Fruit fly (Drosophila melanogaster) whole organism, prepupa: ENCODE measurements around the gene dysc.

Experiments
- CG11294 ChIP-seq: fragments of 200-800 bp; sonication (Bioruptor generic); IDR thresholded peaks from 2 replicates; pipeline ENCODE4 v1.3.6; 2022; ENCODE audit warnings: missing biosample characterization, missing genetic modification characterization
- CG11762 ChIP-seq: fragments of 200-800 bp; sonication (Bioruptor generic); optimal IDR thresholded peaks from 3 replicates; lab custom pipeline; 2016; ENCODE audit warnings: missing biosample characterization, missing genetic modification characterization; ENCODE audit not compliant: insufficient read depth
- CG11902 ChIP-seq: fragments of 200-800 bp; sonication (Bioruptor generic); optimal IDR thresholded peaks from 3 replicates; lab custom pipeline; 2016; ENCODE audit warnings: missing biosample characterization, missing genetic modification characterization
- CG15336 ChIP-seq: fragments of 200-800 bp; sonication (Bioruptor generic); IDR thresholded peaks from 2 replicates; pipeline ENCODE4 v1.3.6; 2022; ENCODE audit warnings: missing biosample characterization, missing genetic modification characterization
- CG1621 ChIP-seq: fragments of 200-800 bp; sonication (Bioruptor generic); optimal IDR thresholded peaks from 3 replicates; lab custom pipeline; 2018; ENCODE audit warnings: missing biosample characterization, mild to moderate bottlenecking, missing genetic modification characterization
- CG3032 ChIP-seq: fragments of 200-800 bp; optimal IDR thresholded peaks from 2 replicates; lab custom pipeline; 2019; ENCODE audit warnings: missing biosample characterization, mild to moderate bottlenecking, missing genetic modification characterization, moderate library complexity
- CG31627 ChIP-seq: fragments of 200-800 bp; sonication (Bioruptor generic); optimal IDR thresholded peaks from 3 replicates; lab custom pipeline; 2016; ENCODE audit warnings: missing biosample characterization, missing genetic modification characterization
- CG32006 ChIP-seq: fragments of 200-800 bp; sonication (Bioruptor generic); optimal IDR thresholded peaks from 3 replicates; lab custom pipeline; 2017; ENCODE audit warnings: missing biosample characterization, mild to moderate bottlenecking, missing genetic modification characterization
- CG4318 ChIP-seq: fragments of 200-800 bp; sonication (Bioruptor generic); optimal IDR thresholded peaks from 3 replicates; lab custom pipeline; 2017; ENCODE audit warnings: missing biosample characterization, mild to moderate bottlenecking, missing genetic modification characterization
- CG6163 ChIP-seq: fragments of 200-800 bp; sonication (Bioruptor generic); IDR thresholded peaks from 3 replicates; pipeline ENCODE4 v1.3.6; 2022; ENCODE audit warnings: missing biosample characterization, missing genetic modification characterization
- CG6276 ChIP-seq: fragments of 200-800 bp; sonication (Bioruptor generic); optimal IDR thresholded peaks from 2 replicates; lab custom pipeline; 2017; ENCODE audit warnings: missing biosample characterization, mild to moderate bottlenecking, missing genetic modification characterization
- CG6792 ChIP-seq: fragments of 200-800 bp; sonication (Bioruptor generic); optimal IDR thresholded peaks from 3 replicates; lab custom pipeline; 2016; ENCODE audit warnings: missing biosample characterization, missing genetic modification characterization
- CG6808 ChIP-seq: fragments of 200-800 bp; sonication (Bioruptor generic); optimal IDR thresholded peaks from 3 replicates; lab custom pipeline; 2017; ENCODE audit warnings: missing biosample characterization, missing genetic modification characterization, mild to moderate bottlenecking, moderate library complexity, missing genetic modification reagents
- CG6854 ChIP-seq: fragments of 200-800 bp; sonication (Bioruptor generic); optimal IDR thresholded peaks from 2 replicates; lab custom pipeline; 2017; ENCODE audit warnings: missing biosample characterization, mild to moderate bottlenecking, missing genetic modification characterization
- CG8119 ChIP-seq: fragments of 200-800 bp; sonication (Bioruptor generic); IDR thresholded peaks from 3 replicates; pipeline ENCODE4 v1.3.6; 2022; ENCODE audit warnings: missing biosample characterization, missing genetic modification characterization
- CG9139 ChIP-seq: fragments of 200-800 bp; sonication (Bioruptor generic); optimal IDR thresholded peaks from 3 replicates; lab custom pipeline; 2017; ENCODE audit warnings: missing biosample characterization, mild to moderate bottlenecking, missing genetic modification characterization
- Eip78C ChIP-seq: fragments of 200-800 bp; sonication (Bioruptor generic); peaks from one replicate; lab custom pipeline; 2016; ENCODE audit warnings: missing biosample characterization, missing genetic modification characterization
- Eip93F ChIP-seq: fragments of 200-800 bp; sonication (Bioruptor generic); optimal IDR thresholded peaks from 2 replicates; lab custom pipeline; 2016; ENCODE audit warnings: missing biosample characterization, mild to moderate bottlenecking, missing genetic modification characterization
- Ets21C ChIP-seq: fragments of 200-800 bp; sonication (Bioruptor generic); optimal IDR thresholded peaks from 3 replicates; lab custom pipeline; 2016; ENCODE audit warnings: missing biosample characterization, missing genetic modification characterization
- Ets96B ChIP-seq: fragments of 200-800 bp; optimal IDR thresholded peaks from 2 replicates; lab custom pipeline; 2019; ENCODE audit warnings: missing biosample characterization, mild to moderate bottlenecking, missing genetic modification characterization, moderate library complexity
- Hr38 ChIP-seq: sonication (Bioruptor generic); optimal IDR thresholded peaks from 2 replicates; lab custom pipeline; 2016; ENCODE audit warnings: missing biosample characterization, missing genetic modification characterization
- Hr4 ChIP-seq: fragments of 200-800 bp; sonication (Bioruptor generic); optimal IDR thresholded peaks from 3 replicates; lab custom pipeline; 2016; ENCODE audit warnings: missing biosample characterization, missing genetic modification characterization
- Lpt ChIP-seq: fragments of 200-800 bp; sonication (Bioruptor generic); optimal IDR thresholded peaks from 3 replicates; lab custom pipeline; 2016; ENCODE audit warnings: missing biosample characterization, missing genetic modification characterization
- Met ChIP-seq: fragments of 200-800 bp; sonication (Bioruptor generic); optimal IDR thresholded peaks from 3 replicates; lab custom pipeline; 2016; ENCODE audit warnings: missing biosample characterization, missing genetic modification characterization
- Sox15 ChIP-seq: fragments of 200-800 bp; sonication (Bioruptor generic); optimal IDR thresholded peaks from 3 replicates; lab custom pipeline; 2016; ENCODE audit warnings: missing biosample characterization, missing genetic modification characterization
- achi ChIP-seq: fragments of 200-800 bp; sonication (Bioruptor generic); optimal IDR thresholded peaks from 3 replicates; lab custom pipeline; 2016; ENCODE audit warnings: missing biosample characterization, missing genetic modification characterization
- acj6 ChIP-seq: fragments of 200-800 bp; sonication (Bioruptor generic); optimal IDR thresholded peaks from 3 replicates; lab custom pipeline; 2016; ENCODE audit warnings: missing biosample characterization, missing genetic modification characterization
- cyc ChIP-seq: fragments of 200-800 bp; sonication (Bioruptor generic); optimal IDR thresholded peaks from 3 replicates; lab custom pipeline; 2016; ENCODE audit warnings: missing biosample characterization, missing genetic modification characterization
- eg ChIP-seq: fragments of 200-800 bp; sonication (Bioruptor generic); IDR thresholded peaks from 3 replicates; pipeline ENCODE4 v1.3.6; 2022; ENCODE audit warnings: missing biosample characterization, missing genetic modification characterization
- esn ChIP-seq: fragments of 200-800 bp; sonication (Bioruptor generic); optimal IDR thresholded peaks from 2 replicates; lab custom pipeline; 2016; ENCODE audit warnings: missing biosample characterization, mild to moderate bottlenecking, missing genetic modification characterization, moderate library complexity
- fd85E ChIP-seq: fragments of 200-800 bp; sonication (Bioruptor generic); optimal IDR thresholded peaks from 3 replicates; lab custom pipeline; 2016; ENCODE audit warnings: missing biosample characterization, missing genetic modification characterization
- fkh ChIP-seq: fragments of 200-800 bp; sonication (Bioruptor generic); optimal IDR thresholded peaks from 3 replicates; lab custom pipeline; 2017; ENCODE audit warnings: missing biosample characterization, mild to moderate bottlenecking, missing genetic modification characterization, moderate library complexity
- lz ChIP-seq: fragments of 200-800 bp; sonication (Bioruptor generic); optimal IDR thresholded peaks from 3 replicates; lab custom pipeline; 2016; ENCODE audit warnings: missing biosample characterization, missing genetic modification characterization
- salr ChIP-seq, 2 experiments: fragments of 200-800 bp; sonication (Bioruptor generic); optimal IDR thresholded peaks; 3 replicates each; lab custom pipeline; 2016 to 2018; ENCODE audit warnings: missing biosample characterization in 2 of 2, missing genetic modification characterization in 2 of 2, mild to moderate bottlenecking in 1 of 2
- ss ChIP-seq, 2 experiments: fragments of 200-800 bp; sonication (Bioruptor generic); optimal IDR thresholded peaks; 2 replicates in 1 of 2; 3 replicates in 1 of 2; lab custom pipeline; 2017 to 2018; ENCODE audit warnings: mild to moderate bottlenecking in 2 of 2, missing biosample characterization in 2 of 2, missing genetic modification characterization in 2 of 2, moderate library complexity in 1 of 2
- vri ChIP-seq: fragments of 200-800 bp; sonication (Bioruptor generic); optimal IDR thresholded peaks from 3 replicates; lab custom pipeline; 2016; ENCODE audit warnings: missing biosample characterization, mild to moderate bottlenecking, missing genetic modification characterization

dysc gene

DNA sequence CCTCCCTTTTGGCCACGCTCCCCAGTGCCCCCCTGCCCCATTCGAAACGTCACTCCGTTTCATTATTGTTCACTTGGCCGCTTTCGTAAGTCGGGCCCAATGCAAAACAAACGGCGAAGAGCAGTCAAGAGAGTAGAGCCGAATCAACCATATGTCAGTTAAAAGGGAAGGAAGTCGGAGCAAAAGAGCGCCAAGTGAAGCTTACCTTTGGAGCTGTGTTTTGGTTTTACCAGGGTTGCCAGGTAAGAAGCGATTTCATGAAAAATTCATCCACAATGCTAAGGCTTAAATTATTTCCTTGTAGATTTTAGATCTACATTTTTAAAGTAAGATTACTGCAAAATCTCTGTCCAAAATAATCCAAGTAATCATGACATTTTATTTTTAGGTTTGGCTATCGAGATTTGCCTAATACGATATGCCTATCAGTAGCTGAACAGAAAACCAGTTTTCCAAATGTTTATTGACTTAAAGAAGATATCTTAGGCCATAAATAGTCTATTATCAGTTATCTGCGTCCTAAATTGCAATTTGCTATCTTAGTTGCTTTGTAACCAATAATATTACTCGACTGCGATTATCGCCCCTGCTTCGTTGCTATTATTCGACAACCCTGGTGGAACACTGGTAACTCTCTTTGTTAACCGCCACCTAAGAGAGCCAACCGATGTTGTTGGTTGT, 35.6 kb upstream of the dysc start (continued):
- TF ChIP-seq Hr4 (GFP tag; lab: Kevin White, UChicago) (peak; percentile 96), CG6276 (GFP tag; lab: Kevin White, UChicago) (peak; percentile 97), Lpt (GFP tag; lab: Kevin White, UChicago) (peak; percentile 93), acj6 (GFP tag; lab: Kevin White, UChicago) (peak; percentile 96), fkh (peak; percentile 57), CG32006 (GFP tag; lab: Kevin White, UChicago) (peak; percentile 98), CG1621 (tag; lab: Kevin White, UChicago) (peak; percentile 71), CG11902 (GFP tag; lab: Kevin White, UChicago) (peak; percentile 92), CG15336 (peak; percentile 88), CG9139 (peak; percentile 85), Sox15 (GFP tag; lab: Kevin White, UChicago) (peak; percentile 95), CG31627 (peak; percentile 96), Eip78C (peak; percentile 98), Hr38 (peak; percentile 28), CG6163 (GFP tag; lab: Robert Waterston, UW) (peak; percentile 78), CG6792 (GFP tag; lab: Kevin White, UChicago) (peak; percentile 95), CG11294 (peak; percentile 70; the same call in 1 of the 2 replicates), Met (peak; percentile 96), salr (GFP tag; optimal IDR thresholded peaks at IDR 0.05; lab: Kevin White, UChicago) (peak; percentile 70 to 98)

DNA sequence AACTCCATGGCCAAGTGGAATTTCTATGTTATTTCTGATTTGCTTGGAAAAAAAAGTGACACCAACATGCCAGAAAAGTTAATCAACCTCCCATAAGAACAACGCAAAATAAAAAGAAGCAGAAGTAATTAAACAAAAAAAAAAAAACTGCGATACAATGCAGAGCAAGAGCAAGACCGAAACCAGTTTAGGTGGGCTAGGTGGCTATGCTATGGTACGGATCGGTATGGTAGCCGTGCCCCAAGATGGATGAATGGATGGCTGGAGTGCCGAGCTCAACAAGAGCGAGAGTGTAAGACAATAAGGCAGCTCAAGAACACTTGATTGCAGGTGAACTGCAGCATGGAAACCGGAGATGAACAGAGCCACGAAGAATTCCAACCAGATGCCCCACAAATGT, 33.7 kb upstream of the dysc start:
- peak; percentile 52; the same call in 1 of the 3 replicates for TF ChIP-seq CG6163 (GFP tag; lab: Robert Waterston, UW)
- no peak for TF ChIP-seq CG6854 (GFP tag; lab: Kevin White, UChicago)
- peak; percentile 37 for TF ChIP-seq CG3032 (tag; lab: Kevin White, UChicago)
- no peak for TF ChIP-seq Hr4 (GFP tag; lab: Kevin White, UChicago)
- TF ChIP-seq ss (GFP tag; optimal IDR thresholded peaks at IDR 0.05; lab: Kevin White, UChicago): peak; percentile 2 to 19
- peak; percentile 67 for TF ChIP-seq eg

DNA sequence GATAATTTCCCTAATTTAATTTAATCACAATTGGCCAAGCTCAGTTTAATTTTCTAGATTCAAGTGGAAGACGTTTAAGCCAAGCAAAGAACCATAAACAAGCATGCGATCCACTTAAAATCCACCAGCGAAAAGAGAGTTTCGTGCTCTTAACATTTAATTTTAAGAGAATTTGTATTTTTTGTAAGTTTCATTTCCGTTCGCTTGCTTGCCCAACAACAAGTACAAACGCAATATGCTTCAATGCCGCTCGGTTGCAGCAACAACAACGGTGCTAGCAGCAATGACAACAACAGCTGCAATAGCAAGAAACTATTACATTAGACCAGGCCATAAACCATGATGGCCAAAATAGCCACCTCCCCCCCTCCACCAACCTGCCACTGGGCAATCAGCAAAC, 31.9 kb upstream of the dysc start:
- TF ChIP-seq CG4318 (GFP tag; lab: Kevin White, UChicago) (no peak), fkh (no peak), Ets21C (GFP tag; lab: Kevin White, UChicago) (no peak), esn (no peak), CG8119 (GFP tag; lab: Robert Waterston, UW) (0 out of 3 replicates have a peak, but pooled peaks have one; percentile 30), CG15336 (peak; percentile 35; the same call in 1 of the 2 replicates), CG6163 (GFP tag; lab: Robert Waterston, UW) (peak; percentile 29; the same call in 1 of the 3 replicates), vri (GFP tag; lab: Kevin White, UChicago) (no peak), Met (no peak), CG6854 (GFP tag; lab: Kevin White, UChicago) (peak; percentile 49), lz (GFP tag; lab: Kevin White, UChicago) (no peak), fd85E (GFP tag; lab: Kevin White, UChicago) (no peak), Eip93F (GFP tag; lab: Kevin White, UChicago) (no peak)

DNA sequence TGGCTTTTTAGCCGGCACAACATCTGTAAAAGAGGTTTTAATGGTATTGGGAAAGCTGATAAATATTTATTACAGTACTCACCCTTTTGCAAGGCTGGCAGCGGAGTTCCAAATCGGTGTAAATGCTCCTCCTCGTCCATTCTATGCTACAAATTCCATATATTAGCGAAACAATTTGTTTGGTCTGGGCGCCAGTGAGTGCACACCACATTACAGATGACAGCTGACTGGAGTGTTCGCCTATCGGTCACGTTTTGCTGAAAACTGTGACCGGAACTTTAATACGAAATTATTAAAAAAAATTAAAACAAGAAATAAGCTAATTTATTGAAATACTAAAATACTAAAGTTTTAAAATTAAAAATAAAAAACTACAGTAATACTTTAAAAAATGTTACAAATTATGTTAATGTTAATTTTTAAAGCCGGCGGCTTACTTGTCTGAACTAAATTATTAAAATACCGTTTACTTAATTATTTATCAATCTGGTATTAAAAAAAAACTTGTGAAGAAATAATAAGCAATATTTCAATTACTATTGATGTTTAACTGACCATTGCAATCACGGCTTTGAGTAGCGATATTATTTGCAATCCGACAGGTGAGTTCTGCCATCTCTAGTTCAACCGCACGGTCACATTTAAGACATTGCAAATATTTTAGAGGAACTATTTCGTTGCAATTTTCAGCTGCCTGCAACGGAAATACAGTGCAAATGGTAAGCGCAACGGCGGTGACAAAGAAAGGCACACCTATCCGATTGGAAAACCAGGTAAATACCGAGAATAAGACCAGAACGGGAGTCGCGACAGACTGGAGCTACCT, 25.9 kb upstream of the dysc start, which contains the start of the genes CG8833 and DCTN1-p150:
CG8833 (minus strand) TSS at position 232 of the 826 bp plus-strand sequence.
DCTN1-p150 (plus strand) TSS at position 619 of the 826 bp plus-strand sequence.
- peak; percentile 38 for TF ChIP-seq esn
- TF ChIP-seq cyc: peak; percentile 53
- peak; percentile 21 for TF ChIP-seq fkh
- TF ChIP-seq achi (GFP tag; lab: Kevin White, UChicago): peak; percentile 53
- TF ChIP-seq CG31627: peak; percentile 60
- no peak for TF ChIP-seq CG8119 (GFP tag; lab: Robert Waterston, UW)
- TF ChIP-seq Sox15 (GFP tag; lab: Kevin White, UChicago): peak; percentile 15
- TF ChIP-seq CG6808: no peak
- TF ChIP-seq CG3032 (tag; lab: Kevin White, UChicago): peak; percentile 32
- TF ChIP-seq CG11294: no peak
- peak; percentile 9 for TF ChIP-seq Ets96B (tag; lab: Kevin White, UChicago)
- 0 out of 3 replicates have a peak, but pooled peaks have one; percentile 38 for TF ChIP-seq eg
- no peak for TF ChIP-seq CG11762 (GFP tag; lab: Kevin White, UChicago)
- peak; percentile 29 for TF ChIP-seq lz (GFP tag; lab: Kevin White, UChicago)
